Fruit fly (Drosophila melanogaster) whole organism, prepupa: ENCODE measurements around the gene shf.

ENCODE experiments used
- CG10669 ChIP-seq: fragments of 200-800 bp; sonication (Bioruptor generic); optimal IDR thresholded peaks from 3 replicates; lab custom pipeline; 2018; ENCODE audit warnings: missing biosample characterization, mild to moderate bottlenecking, missing genetic modification characterization, moderate library complexity
- CG11294 ChIP-seq: fragments of 200-800 bp; sonication (Bioruptor generic); IDR thresholded peaks from 2 replicates; pipeline ENCODE4 v1.3.6; 2022; ENCODE audit warnings: missing biosample characterization, missing genetic modification characterization
- CG11762 ChIP-seq: fragments of 200-800 bp; sonication (Bioruptor generic); optimal IDR thresholded peaks from 3 replicates; lab custom pipeline; 2016; ENCODE audit warnings: missing biosample characterization, missing genetic modification characterization; ENCODE audit not compliant: insufficient read depth
- CG11902 ChIP-seq: fragments of 200-800 bp; sonication (Bioruptor generic); optimal IDR thresholded peaks from 3 replicates; lab custom pipeline; 2016; ENCODE audit warnings: missing biosample characterization, missing genetic modification characterization
- CG15336 ChIP-seq: fragments of 200-800 bp; sonication (Bioruptor generic); IDR thresholded peaks from 2 replicates; pipeline ENCODE4 v1.3.6; 2022; ENCODE audit warnings: missing biosample characterization, missing genetic modification characterization
- CG1621 ChIP-seq: fragments of 200-800 bp; sonication (Bioruptor generic); optimal IDR thresholded peaks from 3 replicates; lab custom pipeline; 2018; ENCODE audit warnings: missing biosample characterization, mild to moderate bottlenecking, missing genetic modification characterization
- CG16779 ChIP-seq: fragments of 200-800 bp; sonication (Bioruptor generic); optimal IDR thresholded peaks from 3 replicates; lab custom pipeline; 2017; ENCODE audit warnings: missing biosample characterization, mild to moderate bottlenecking, missing genetic modification characterization
- CG3032 ChIP-seq: fragments of 200-800 bp; optimal IDR thresholded peaks from 2 replicates; lab custom pipeline; 2019; ENCODE audit warnings: missing biosample characterization, mild to moderate bottlenecking, missing genetic modification characterization, moderate library complexity
- CG31627 ChIP-seq: fragments of 200-800 bp; sonication (Bioruptor generic); optimal IDR thresholded peaks from 3 replicates; lab custom pipeline; 2016; ENCODE audit warnings: missing biosample characterization, missing genetic modification characterization
- CG32006 ChIP-seq: fragments of 200-800 bp; sonication (Bioruptor generic); optimal IDR thresholded peaks from 3 replicates; lab custom pipeline; 2017; ENCODE audit warnings: missing biosample characterization, mild to moderate bottlenecking, missing genetic modification characterization
- CG34406 ChIP-seq: fragments of 200-800 bp; sonication (Bioruptor generic); optimal IDR thresholded peaks from 3 replicates; lab custom pipeline; 2016; ENCODE audit warnings: missing biosample characterization, missing genetic modification characterization
- CG3919 ChIP-seq: fragments of 200-800 bp; sonication (Bioruptor generic); optimal IDR thresholded peaks from 3 replicates; lab custom pipeline; 2016; ENCODE audit warnings: missing biosample characterization, missing genetic modification characterization
- CG4318 ChIP-seq: fragments of 200-800 bp; sonication (Bioruptor generic); optimal IDR thresholded peaks from 3 replicates; lab custom pipeline; 2017; ENCODE audit warnings: missing biosample characterization, mild to moderate bottlenecking, missing genetic modification characterization
- CG6163 ChIP-seq: fragments of 200-800 bp; sonication (Bioruptor generic); IDR thresholded peaks from 3 replicates; pipeline ENCODE4 v1.3.6; 2022; ENCODE audit warnings: missing biosample characterization, missing genetic modification characterization
- CG6276 ChIP-seq: fragments of 200-800 bp; sonication (Bioruptor generic); optimal IDR thresholded peaks from 2 replicates; lab custom pipeline; 2017; ENCODE audit warnings: missing biosample characterization, mild to moderate bottlenecking, missing genetic modification characterization
- CG6792 ChIP-seq: fragments of 200-800 bp; sonication (Bioruptor generic); optimal IDR thresholded peaks from 3 replicates; lab custom pipeline; 2016; ENCODE audit warnings: missing biosample characterization, missing genetic modification characterization
- CG6854 ChIP-seq: fragments of 200-800 bp; sonication (Bioruptor generic); optimal IDR thresholded peaks from 2 replicates; lab custom pipeline; 2017; ENCODE audit warnings: missing biosample characterization, mild to moderate bottlenecking, missing genetic modification characterization
- CG8119 ChIP-seq: fragments of 200-800 bp; sonication (Bioruptor generic); IDR thresholded peaks from 3 replicates; pipeline ENCODE4 v1.3.6; 2022; ENCODE audit warnings: missing biosample characterization, missing genetic modification characterization
- CG8319 ChIP-seq: fragments of 200-800 bp; sonication (Bioruptor generic); optimal IDR thresholded peaks from 3 replicates; lab custom pipeline; 2016; ENCODE audit warnings: missing biosample characterization, missing genetic modification characterization
- CG8632 ChIP-seq: fragments of 200-800 bp; sonication (Bioruptor generic); optimal IDR thresholded peaks from 3 replicates; lab custom pipeline; 2016; ENCODE audit warnings: missing biosample characterization, missing genetic modification characterization
- CG9139 ChIP-seq: fragments of 200-800 bp; sonication (Bioruptor generic); optimal IDR thresholded peaks from 3 replicates; lab custom pipeline; 2017; ENCODE audit warnings: missing biosample characterization, mild to moderate bottlenecking, missing genetic modification characterization
- Eip78C ChIP-seq: fragments of 200-800 bp; sonication (Bioruptor generic); peaks from one replicate; lab custom pipeline; 2016; ENCODE audit warnings: missing biosample characterization, missing genetic modification characterization
- Eip93F ChIP-seq: fragments of 200-800 bp; sonication (Bioruptor generic); optimal IDR thresholded peaks from 2 replicates; lab custom pipeline; 2016; ENCODE audit warnings: missing biosample characterization, mild to moderate bottlenecking, missing genetic modification characterization
- Ets21C ChIP-seq: fragments of 200-800 bp; sonication (Bioruptor generic); optimal IDR thresholded peaks from 3 replicates; lab custom pipeline; 2016; ENCODE audit warnings: missing biosample characterization, missing genetic modification characterization
- Hr39 ChIP-seq: fragments of 200-800 bp; sonication (Bioruptor generic); optimal IDR thresholded peaks from 2 replicates; lab custom pipeline; 2016; ENCODE audit warnings: missing biosample characterization, missing genetic modification characterization
- Hr4 ChIP-seq: fragments of 200-800 bp; sonication (Bioruptor generic); optimal IDR thresholded peaks from 3 replicates; lab custom pipeline; 2016; ENCODE audit warnings: missing biosample characterization, missing genetic modification characterization
- Lpt ChIP-seq: fragments of 200-800 bp; sonication (Bioruptor generic); optimal IDR thresholded peaks from 3 replicates; lab custom pipeline; 2016; ENCODE audit warnings: missing biosample characterization, missing genetic modification characterization
- Met ChIP-seq: fragments of 200-800 bp; sonication (Bioruptor generic); optimal IDR thresholded peaks from 3 replicates; lab custom pipeline; 2016; ENCODE audit warnings: missing biosample characterization, missing genetic modification characterization
- OdsH ChIP-seq: fragments of 200-800 bp; sonication (Bioruptor generic); optimal IDR thresholded peaks from 3 replicates; lab custom pipeline; 2016; ENCODE audit warnings: missing biosample characterization, missing genetic modification characterization
- Smox ChIP-seq: fragments of 200-800 bp; sonication (Bioruptor generic); optimal IDR thresholded peaks from 3 replicates; lab custom pipeline; 2016; ENCODE audit warnings: missing biosample characterization, missing genetic modification characterization
- achi ChIP-seq: fragments of 200-800 bp; sonication (Bioruptor generic); optimal IDR thresholded peaks from 3 replicates; lab custom pipeline; 2016; ENCODE audit warnings: missing biosample characterization, missing genetic modification characterization
- acj6 ChIP-seq: fragments of 200-800 bp; sonication (Bioruptor generic); optimal IDR thresholded peaks from 3 replicates; lab custom pipeline; 2016; ENCODE audit warnings: missing biosample characterization, missing genetic modification characterization
- dac ChIP-seq: fragments of 200-800 bp; sonication (Bioruptor generic); optimal IDR thresholded peaks from 2 replicates; lab custom pipeline; 2017; ENCODE audit warnings: missing biosample characterization, mild to moderate bottlenecking, missing genetic modification characterization
- eg ChIP-seq: fragments of 200-800 bp; sonication (Bioruptor generic); IDR thresholded peaks from 3 replicates; pipeline ENCODE4 v1.3.6; 2022; ENCODE audit warnings: missing biosample characterization, missing genetic modification characterization
- esn ChIP-seq: fragments of 200-800 bp; sonication (Bioruptor generic); optimal IDR thresholded peaks from 2 replicates; lab custom pipeline; 2016; ENCODE audit warnings: missing biosample characterization, mild to moderate bottlenecking, missing genetic modification characterization, moderate library complexity
- fd59A ChIP-seq: fragments of 200-800 bp; sonication (Bioruptor generic); optimal IDR thresholded peaks from 2 replicates; lab custom pipeline; 2017; ENCODE audit warnings: missing biosample characterization, mild to moderate bottlenecking, missing genetic modification characterization, missing genetic modification reagents
- fd85E ChIP-seq: fragments of 200-800 bp; sonication (Bioruptor generic); optimal IDR thresholded peaks from 3 replicates; lab custom pipeline; 2016; ENCODE audit warnings: missing biosample characterization, missing genetic modification characterization
- fkh ChIP-seq: fragments of 200-800 bp; sonication (Bioruptor generic); optimal IDR thresholded peaks from 3 replicates; lab custom pipeline; 2017; ENCODE audit warnings: missing biosample characterization, mild to moderate bottlenecking, missing genetic modification characterization, moderate library complexity
- lz ChIP-seq: fragments of 200-800 bp; sonication (Bioruptor generic); optimal IDR thresholded peaks from 3 replicates; lab custom pipeline; 2016; ENCODE audit warnings: missing biosample characterization, missing genetic modification characterization
- net ChIP-seq: fragments of 200-800 bp; sonication (Bioruptor generic); optimal IDR thresholded peaks from 3 replicates; lab custom pipeline; 2016; ENCODE audit warnings: missing biosample characterization, missing genetic modification characterization
- pdm3 ChIP-seq: fragments of 200-800 bp; sonication (Bioruptor generic); optimal IDR thresholded peaks from 3 replicates; lab custom pipeline; 2016; ENCODE audit warnings: missing biosample characterization, missing genetic modification characterization
- spab ChIP-seq: fragments of 200-800 bp; sonication (Bioruptor generic); optimal IDR thresholded peaks from 2 replicates; lab custom pipeline; 2017; ENCODE audit warnings: missing biosample characterization, mild to moderate bottlenecking, missing genetic modification characterization, missing genetic modification reagents
- ss ChIP-seq, 2 experiments: fragments of 200-800 bp; sonication (Bioruptor generic); optimal IDR thresholded peaks; 2 replicates in 1 of 2; 3 replicates in 1 of 2; lab custom pipeline; 2017 to 2018; ENCODE audit warnings: mild to moderate bottlenecking in 2 of 2, missing biosample characterization in 2 of 2, missing genetic modification characterization in 2 of 2, moderate library complexity in 1 of 2
- vri ChIP-seq: fragments of 200-800 bp; sonication (Bioruptor generic); optimal IDR thresholded peaks from 3 replicates; lab custom pipeline; 2016; ENCODE audit warnings: missing biosample characterization, mild to moderate bottlenecking, missing genetic modification characterization

shf gene

DNA sequence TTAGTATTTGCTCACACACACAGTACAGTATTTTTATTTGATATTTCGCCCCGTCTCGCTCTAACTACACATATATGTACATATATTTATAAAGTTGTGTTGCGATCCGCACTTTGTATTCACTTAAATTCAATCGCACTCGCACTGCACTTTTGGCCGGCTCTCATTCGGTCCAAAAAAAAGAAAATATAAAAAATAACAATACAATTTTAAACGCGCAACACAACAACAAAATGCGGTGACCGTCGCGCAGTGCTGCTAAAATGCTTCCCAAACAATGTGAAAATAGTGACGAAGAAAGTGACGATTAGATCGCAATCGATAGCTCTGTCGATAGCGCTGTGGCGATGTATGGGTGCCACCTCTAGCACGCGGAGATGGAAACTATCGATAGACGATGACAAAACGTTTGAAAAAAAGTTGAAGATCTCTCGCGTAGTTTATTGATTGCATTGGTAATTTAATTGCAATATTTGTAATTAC lies 23.9 kb upstream of the shf start, which contains the start of the genes C3G and pod1 (continued):
- TF ChIP-seq fkh (GFP tag; lab: Kevin White, UChicago) (peak; percentile 71), CG16779 (tag; lab: Kevin White, UChicago) (no peak), CG8119 (GFP tag; lab: Robert Waterston, UW) (no peak; the same call in 2 of the 3 replicates), Eip93F (peak; percentile 15), CG1621 (no peak), CG6163 (GFP tag; lab: Robert Waterston, UW) (no peak), Smox (GFP tag; lab: Kevin White, UChicago) (peak; percentile 31), CG4318 (no peak), CG3032 (tag; lab: Kevin White, UChicago) (no peak), spab (GFP tag; lab: Kevin White, UChicago) (no peak), Hr4 (GFP tag; lab: Kevin White, UChicago) (peak; percentile 18)

DNA sequence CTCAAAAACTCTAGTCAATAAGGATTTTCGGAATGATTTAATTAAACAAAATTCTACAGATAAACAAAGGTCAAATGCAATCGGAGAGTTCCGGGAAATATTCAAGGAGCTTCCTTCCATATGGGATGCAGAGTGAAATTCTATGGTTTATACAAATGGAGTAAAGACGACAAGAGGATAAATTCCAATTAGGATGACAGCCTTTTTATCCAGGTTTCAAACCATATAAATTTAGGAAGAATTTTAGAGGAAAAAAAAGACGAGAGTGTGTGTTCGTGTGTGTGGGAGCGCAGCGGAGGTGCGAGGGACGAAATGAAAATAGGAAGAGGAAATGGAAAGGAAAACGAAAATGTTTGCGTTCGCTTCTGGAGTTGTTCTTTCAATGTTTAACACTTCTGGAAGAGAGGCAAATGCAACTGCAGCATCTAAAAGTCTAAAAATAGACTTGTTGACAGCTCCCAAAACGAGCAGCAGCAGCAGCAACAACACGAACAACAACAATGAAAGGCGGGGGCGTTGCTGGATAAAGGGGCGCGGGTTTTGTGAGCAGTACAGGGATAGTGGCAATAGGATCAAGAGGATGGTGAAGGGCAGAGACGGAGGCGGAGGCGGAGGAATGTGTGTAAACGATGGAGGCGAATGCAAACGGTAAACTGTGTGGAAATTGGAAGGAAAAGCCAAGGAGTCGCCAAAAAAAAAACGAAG lies 23.1 kb upstream of the shf start:
- TF ChIP-seq Hr4 (GFP tag; lab: Kevin White, UChicago) (no peak), Eip78C (GFP tag; lab: Kevin White, UChicago) (peak; percentile 39), CG3919 (GFP tag; lab: Kevin White, UChicago) (no peak), eg (GFP tag; lab: Robert Waterston, UW) (no peak), CG10669 (no peak), vri (no peak), dac (GFP tag; lab: Kevin White, UChicago) (no peak)

DNA sequence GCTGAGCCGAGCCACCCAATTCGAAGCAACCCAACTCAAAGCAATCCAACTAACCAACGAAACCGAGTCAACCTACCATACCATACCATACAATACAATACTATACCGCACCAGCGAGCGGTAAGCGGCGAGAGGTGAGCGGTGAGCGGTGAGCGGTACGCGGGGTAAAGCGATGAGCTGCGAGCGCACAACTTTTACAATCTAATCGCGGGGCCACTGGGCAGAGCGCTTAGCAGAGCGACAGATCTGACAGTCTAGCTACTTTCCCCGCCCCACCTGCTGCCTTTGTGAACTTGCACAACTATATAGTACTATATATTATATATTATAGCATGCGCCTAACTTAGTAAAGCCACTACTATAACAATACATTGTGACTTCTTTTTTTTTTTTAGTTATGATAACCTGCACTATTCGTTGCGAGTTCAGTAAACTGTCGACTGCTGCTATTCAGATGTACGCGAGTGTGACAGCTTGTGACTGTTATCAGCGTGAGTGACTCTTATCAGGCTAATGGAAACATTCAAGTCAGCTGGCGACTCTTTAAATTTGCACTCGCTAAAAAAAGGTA lies 21.4 kb upstream of the shf start:
- TF ChIP-seq CG31627 (GFP tag; lab: Kevin White, UChicago) = no peak
- peak; percentile 33; the same call in 1 of the 2 replicates for TF ChIP-seq CG15336 (GFP tag; lab: Robert Waterston, UW)
- no peak for TF ChIP-seq spab (GFP tag; lab: Kevin White, UChicago)
- peak; percentile 76 for TF ChIP-seq Eip78C (GFP tag; lab: Kevin White, UChicago)
- peak; percentile 11 for TF ChIP-seq net (GFP tag; lab: Kevin White, UChicago)
- no peak for TF ChIP-seq CG6163 (GFP tag; lab: Robert Waterston, UW)
- TF ChIP-seq CG6276 = no peak
- TF ChIP-seq Eip93F = no peak
- TF ChIP-seq Hr39 (GFP tag; lab: Kevin White, UChicago) = no peak
- no peak for TF ChIP-seq CG10669
- TF ChIP-seq fd59A (GFP tag; lab: Kevin White, UChicago) = no peak
- TF ChIP-seq dac (GFP tag; lab: Kevin White, UChicago) = no peak
- TF ChIP-seq Ets21C (GFP tag; lab: Kevin White, UChicago) = no peak
- no peak for TF ChIP-seq CG9139 (GFP tag; lab: Kevin White, UChicago)
- TF ChIP-seq CG11762 = no peak
- TF ChIP-seq CG8632 (GFP tag; lab: Kevin White, UChicago) = no peak
- TF ChIP-seq CG6854 (GFP tag; lab: Kevin White, UChicago) = no peak
- TF ChIP-seq CG8319 (GFP tag; lab: Kevin White, UChicago) = no peak
- no peak for TF ChIP-seq Lpt (GFP tag; lab: Kevin White, UChicago)
- TF ChIP-seq CG32006 = peak; percentile 64
- no peak for TF ChIP-seq CG34406 (GFP tag; lab: Kevin White, UChicago)
- TF ChIP-seq achi (GFP tag; lab: Kevin White, UChicago) = peak; percentile 7
- peak; percentile 33 for TF ChIP-seq Hr4 (GFP tag; lab: Kevin White, UChicago)
- TF ChIP-seq CG16779 (tag; lab: Kevin White, UChicago) = no peak
- TF ChIP-seq pdm3 = peak; percentile 15
- TF ChIP-seq CG1621 = no peak
- peak; percentile 33 for TF ChIP-seq OdsH (GFP tag; lab: Kevin White, UChicago)
- no peak for TF ChIP-seq vri
- TF ChIP-seq acj6 = peak; percentile 39
- TF ChIP-seq fd85E (GFP tag; lab: Kevin White, UChicago) = no peak
- no peak for TF ChIP-seq ss (GFP tag; optimal IDR thresholded peaks at IDR 0.05; lab: Kevin White, UChicago)
- peak; percentile 8 for TF ChIP-seq Smox (GFP tag; lab: Kevin White, UChicago)
- peak; percentile 18 for TF ChIP-seq CG3919 (GFP tag; lab: Kevin White, UChicago)
- TF ChIP-seq CG11294 = 0 out of 2 replicates have a peak, but pooled peaks have one; percentile 10
- TF ChIP-seq Met (GFP tag; lab: Kevin White, UChicago) = peak; percentile 43
- no peak for TF ChIP-seq CG11902
- TF ChIP-seq CG6792 (GFP tag; lab: Kevin White, UChicago) = no peak
- peak; percentile 45 for TF ChIP-seq fkh (GFP tag; lab: Kevin White, UChicago)
- TF ChIP-seq lz = peak; percentile 1
- peak; percentile 27 for TF ChIP-seq esn (GFP tag; lab: Kevin White, UChicago)
